Fruit fly (Drosophila melanogaster): ENCODE data around the gene Miro.

The Miro gene

DNA sequence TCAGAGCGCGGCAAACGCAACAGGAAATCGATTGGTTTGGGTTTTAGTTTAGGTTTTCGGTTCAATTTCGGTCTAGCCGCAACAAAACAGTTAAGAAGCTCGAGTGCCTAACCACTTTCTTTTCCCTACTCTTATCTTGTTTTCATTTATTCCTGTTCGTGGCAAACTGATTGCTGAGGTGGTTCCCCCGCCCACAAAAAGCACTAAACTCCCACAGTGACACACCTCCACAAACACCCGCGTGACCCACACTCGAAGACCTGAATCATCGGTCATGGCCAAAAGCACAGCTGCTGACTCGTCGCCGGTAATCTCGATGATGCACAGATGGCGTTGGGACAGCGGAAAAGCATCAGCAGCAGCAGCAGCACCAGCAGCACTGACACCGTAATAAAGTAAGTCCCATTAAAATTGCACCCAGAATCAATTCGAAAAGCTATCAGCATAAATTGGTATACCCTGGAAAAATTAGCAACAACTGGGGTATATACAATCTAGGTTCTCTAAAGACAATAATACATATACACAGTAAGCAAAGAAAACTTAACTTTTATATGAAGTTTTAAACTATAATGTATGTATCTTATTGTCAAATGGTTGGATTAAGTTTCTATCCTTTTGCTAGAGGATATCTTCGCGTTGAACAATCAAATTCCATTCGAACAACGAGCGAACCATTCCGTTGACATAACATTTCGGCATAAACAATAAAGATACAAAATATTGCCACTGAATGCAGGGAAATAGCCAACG lies 12.8 kb downstream of the Miro start:
- TF ChIP-seq EcR (GFP tag; optimal IDR thresholded peaks at IDR 0.05) (no peak), CG8478 (optimal IDR thresholded peaks at IDR 0.05) (no peak), pan (optimal IDR thresholded peaks at IDR 0.05) (no peak), psq (optimal IDR thresholded peaks at IDR 0.05) (no peak), Dll (optimal IDR thresholded peaks at IDR 0.05) (no peak), usp (GFP tag; optimal IDR thresholded peaks at IDR 0.05) (no peak)

DNA sequence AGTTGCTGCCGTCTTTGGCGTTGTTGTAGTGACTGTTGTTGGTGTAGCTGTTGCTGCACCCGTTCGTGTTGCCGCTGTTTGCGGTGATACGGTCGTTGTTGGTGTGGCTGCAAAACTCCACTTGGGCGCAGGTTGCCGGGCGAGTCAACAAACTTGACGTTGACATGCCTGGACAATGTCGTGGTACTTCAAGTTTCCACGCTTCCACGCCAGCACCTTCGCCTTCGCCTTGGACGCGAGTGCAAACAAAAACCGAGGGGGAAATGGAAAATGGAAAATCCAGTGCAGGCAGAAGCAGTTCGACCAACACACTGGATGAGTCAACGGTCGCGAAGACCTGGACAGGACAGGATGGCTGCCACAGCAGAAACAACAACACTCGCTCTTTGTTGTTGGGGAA lies 14.0 kb downstream of the Miro start:
- TF ChIP-seq CG8478 (optimal IDR thresholded peaks at IDR 0.05) (no peak), EcR (GFP tag; optimal IDR thresholded peaks at IDR 0.05) (peak in 1 of 2 experiments; percentile 72)

dm6 chr3R:24024123-24024522 lies 14.5 kb downstream of the Miro start:
- no peak for TF ChIP-seq usp (GFP tag; optimal IDR thresholded peaks at IDR 0.05)
- no peak for TF ChIP-seq EcR (GFP tag; optimal IDR thresholded peaks at IDR 0.05)
- TF ChIP-seq CG8478 (optimal IDR thresholded peaks at IDR 0.05), result no peak
- no peak for TF ChIP-seq pan (optimal IDR thresholded peaks at IDR 0.05)
- no peak for TF ChIP-seq psq (optimal IDR thresholded peaks at IDR 0.05)
- TF ChIP-seq Dll (optimal IDR thresholded peaks at IDR 0.05), result no peak

DNA sequence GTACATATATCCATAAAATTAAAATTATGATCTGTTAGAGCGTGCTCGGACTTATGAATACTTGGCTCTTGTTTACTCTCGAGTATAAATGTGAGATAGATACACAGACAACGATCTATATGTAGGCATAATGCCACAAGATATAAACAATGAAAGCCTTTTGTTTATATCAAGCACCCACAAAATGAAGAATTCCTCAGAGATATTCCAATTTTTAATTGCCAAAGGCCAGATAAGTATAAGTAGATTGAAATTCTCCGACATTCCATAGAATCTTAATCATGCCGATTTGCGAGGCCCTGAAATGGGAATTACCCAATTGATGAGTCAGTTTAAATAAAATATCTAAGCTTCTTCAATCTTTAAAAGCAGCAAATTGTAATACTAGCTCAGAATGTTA lies 16.8 kb downstream of the Miro start:
- no peak for TF ChIP-seq Dll (optimal IDR thresholded peaks at IDR 0.05)
- no peak for TF ChIP-seq CG8478 (optimal IDR thresholded peaks at IDR 0.05)
- no peak for TF ChIP-seq psq (optimal IDR thresholded peaks at IDR 0.05)
- TF ChIP-seq usp (GFP tag; optimal IDR thresholded peaks at IDR 0.05), result no peak
- TF ChIP-seq pan (optimal IDR thresholded peaks at IDR 0.05), result no peak
- TF ChIP-seq EcR (GFP tag; optimal IDR thresholded peaks at IDR 0.05), result no peak

dm6 chr3R:24017648-24018047 lies 21.0 kb downstream of the Miro start:
- TF ChIP-seq EcR (GFP tag; optimal IDR thresholded peaks at IDR 0.05), result no peak
- no peak for TF ChIP-seq Dll (optimal IDR thresholded peaks at IDR 0.05)
- no peak for TF ChIP-seq usp (GFP tag; optimal IDR thresholded peaks at IDR 0.05)
- no peak for TF ChIP-seq pan (optimal IDR thresholded peaks at IDR 0.05)
- no peak for TF ChIP-seq psq (optimal IDR thresholded peaks at IDR 0.05)
- no peak for TF ChIP-seq CG8478 (optimal IDR thresholded peaks at IDR 0.05)

dm6 chr3R:24015939-24016913 lies 22.4 kb downstream of the Miro start:
- TF ChIP-seq EcR (GFP tag; optimal IDR thresholded peaks at IDR 0.05) (peak in 1 of 2 experiments; percentile 55), pan (optimal IDR thresholded peaks at IDR 0.05) (no peak)

DNA sequence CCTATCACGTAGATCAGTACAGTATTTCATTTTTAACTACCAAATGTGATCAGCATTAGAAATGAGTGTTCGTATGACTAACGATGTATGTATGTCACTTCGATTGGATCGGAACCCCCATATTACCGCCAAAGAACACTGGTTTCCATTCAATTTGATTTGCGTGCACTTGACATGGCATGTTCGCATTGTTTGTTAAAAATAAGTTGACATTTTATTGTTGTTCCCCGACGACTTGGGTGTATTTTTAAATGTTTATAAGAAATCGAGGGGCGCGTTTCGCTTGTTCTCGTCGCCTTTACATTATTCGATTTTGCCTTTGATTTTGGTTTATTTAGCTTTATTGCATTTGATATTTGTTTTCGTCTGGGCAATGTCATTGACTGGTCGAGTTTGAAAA lies 23.2 kb downstream of the Miro start:
- TF ChIP-seq psq (optimal IDR thresholded peaks at IDR 0.05) (no peak), pan (optimal IDR thresholded peaks at IDR 0.05) (no peak), Dll (optimal IDR thresholded peaks at IDR 0.05) (no peak), EcR (GFP tag; optimal IDR thresholded peaks at IDR 0.05) (no peak), usp (GFP tag; optimal IDR thresholded peaks at IDR 0.05) (no peak), CG8478 (optimal IDR thresholded peaks at IDR 0.05) (no peak)

- TF ChIP-seq CG8478 (optimal IDR thresholded peaks at IDR 0.05) (no peak), Dll (optimal IDR thresholded peaks at IDR 0.05) (no peak), usp (GFP tag; optimal IDR thresholded peaks at IDR 0.05) (no peak), psq (optimal IDR thresholded peaks at IDR 0.05) (no peak), pan (optimal IDR thresholded peaks at IDR 0.05) (no peak), EcR (GFP tag; optimal IDR thresholded peaks at IDR 0.05) (no peak)
Observed at dm6 chr3R:24014600-24014999, 24.0 kb downstream of the Miro start.

DNA sequence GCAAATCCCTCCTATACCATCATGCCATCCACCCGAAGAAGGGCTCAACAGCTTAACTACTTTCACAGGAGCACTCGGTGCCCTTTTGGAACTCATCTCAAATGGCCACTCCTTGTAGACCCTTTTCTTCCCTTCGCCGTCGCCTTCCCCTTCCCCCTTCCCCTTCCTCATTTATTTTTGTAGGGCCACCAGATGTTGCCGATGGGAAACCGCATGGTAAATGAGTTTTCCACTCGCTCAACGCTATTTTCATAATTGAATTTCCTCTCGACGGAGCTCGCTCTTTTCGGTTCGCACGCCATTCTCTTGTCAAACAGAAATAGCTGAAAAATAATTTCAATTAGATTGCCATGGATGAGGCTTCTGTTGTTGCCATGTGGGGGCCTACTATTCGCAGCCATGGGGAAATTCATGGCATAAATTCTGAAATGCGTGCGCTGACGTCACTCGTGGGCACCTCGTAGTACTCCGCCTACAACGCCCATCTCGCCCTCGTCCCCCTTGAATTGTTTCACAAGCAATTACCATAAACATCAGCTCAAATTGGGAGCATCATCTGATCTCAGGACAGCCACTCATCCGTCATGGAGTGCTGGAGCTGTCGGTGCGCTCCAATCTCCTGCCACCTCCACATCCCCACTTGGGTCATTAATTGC lies 26.5 kb downstream of the Miro start:
- no peak for TF ChIP-seq psq (optimal IDR thresholded peaks at IDR 0.05)

- TF ChIP-seq EcR (GFP tag; optimal IDR thresholded peaks at IDR 0.05), result no peak
- TF ChIP-seq psq (optimal IDR thresholded peaks at IDR 0.05), result no peak
- TF ChIP-seq Dll (optimal IDR thresholded peaks at IDR 0.05), result no peak
- no peak for TF ChIP-seq usp (GFP tag; optimal IDR thresholded peaks at IDR 0.05)
- TF ChIP-seq pan (optimal IDR thresholded peaks at IDR 0.05), result no peak
- TF ChIP-seq CG8478 (optimal IDR thresholded peaks at IDR 0.05), result no peak
Observed at dm6 chr3R:24010637-24011214, 27.9 kb downstream of the Miro start.

DNA sequence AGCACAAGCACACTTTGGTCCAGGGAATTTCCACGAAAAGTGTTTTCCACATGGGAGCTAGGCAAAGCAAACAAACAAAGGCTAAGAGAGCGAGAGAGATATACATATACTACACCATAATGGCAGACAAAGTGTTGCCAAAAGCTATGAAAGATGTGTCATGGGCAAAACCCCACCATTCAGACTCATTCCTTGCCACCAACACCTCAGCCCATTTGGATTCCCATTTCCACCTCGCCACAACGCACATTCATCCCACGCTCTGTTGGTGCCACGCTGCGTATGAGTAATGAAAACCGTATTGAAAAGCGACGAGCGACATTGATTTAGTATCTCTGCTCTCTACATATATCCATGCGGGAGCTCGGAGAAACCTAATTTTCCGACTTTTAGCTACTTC lies 29.8 kb downstream of the Miro start:
- no peak for TF ChIP-seq Dll (optimal IDR thresholded peaks at IDR 0.05)
- no peak for TF ChIP-seq usp (GFP tag; optimal IDR thresholded peaks at IDR 0.05)
- no peak for TF ChIP-seq psq (optimal IDR thresholded peaks at IDR 0.05)
- TF ChIP-seq EcR (GFP tag; optimal IDR thresholded peaks at IDR 0.05), result no peak
- no peak for TF ChIP-seq CG8478 (optimal IDR thresholded peaks at IDR 0.05)
- TF ChIP-seq pan (optimal IDR thresholded peaks at IDR 0.05), result no peak
